Worm (Caenorhabditis elegans): ENCODE data around the gene gpa-6.

The gpa-6 gene

ce11 chrX:13143762-13144732 is 47.0 kb upstream of the gpa-6 start (continued):
- TF ChIP-seq C06A6.2 (GFP tag; conservative IDR thresholded peaks at IDR 0.05): no peak; the same call in 1 of the 2 replicates
- TF ChIP-seq Y53G8AR.9 (GFP tag; conservative IDR thresholded peaks at IDR 0.05): 0 out of 2 replicates have a peak, but pooled peaks have one; percentile 14
- TF ChIP-seq lin-35 (GFP tag; optimal IDR thresholded peaks at IDR 0.05): peak in 1 of 3 experiments; percentile 23
- TF ChIP-seq egrh-3 (GFP tag; IDR thresholded peaks at IDR 0.05): peak; percentile 90
- no peak for TF ChIP-seq T26A5.8 (tag; optimal IDR thresholded peaks at IDR 0.05)
- TF ChIP-seq madf-3 (GFP tag; IDR thresholded peaks at IDR 0.05): 0 out of 2 replicates have a peak, but pooled peaks have one; percentile 47
- TF ChIP-seq nhr-90 (tag; optimal IDR thresholded peaks at IDR 0.05): peak; percentile 13
- peak; percentile 92 for TF ChIP-seq nhr-80 (tag; optimal IDR thresholded peaks at IDR 0.05)
- no peak for TF ChIP-seq nhr-179 (tag; optimal IDR thresholded peaks at IDR 0.05)
- peak; percentile 15 for TF ChIP-seq somi-1 (GFP tag; optimal IDR thresholded peaks at IDR 0.05)
- TF ChIP-seq F23B12.7 (tag; optimal IDR thresholded peaks at IDR 0.05; ENCODE audit: insufficient read depth): peak; percentile 18
- no peak for TF ChIP-seq rec-8 (tag; optimal IDR thresholded peaks at IDR 0.05)
- TF ChIP-seq egl-44 (GFP tag; IDR thresholded peaks at IDR 0.05): no peak; the same call in 1 of the 2 replicates
- peak; percentile 46 for TF ChIP-seq K12H6.12 (tag; optimal IDR thresholded peaks at IDR 0.05)
- peak; percentile 13 for TF ChIP-seq tbp1 (GFP tag; optimal IDR thresholded peaks at IDR 0.05)
- no peak for TF ChIP-seq F57C9.4 (tag; optimal IDR thresholded peaks at IDR 0.05)
- TF ChIP-seq rpc-1 (optimal IDR thresholded peaks at IDR 0.05): no peak
- TF ChIP-seq rpc-1 (tag; optimal IDR thresholded peaks at IDR 0.05): no peak
- peak; percentile 47 for TF ChIP-seq chd-7 (tag; optimal IDR thresholded peaks at IDR 0.05)
- peak; percentile 12 for TF ChIP-seq ztf-26 (tag; optimal IDR thresholded peaks at IDR 0.05)
- peak; percentile 23 for TF ChIP-seq ceh-27 (GFP tag; optimal IDR thresholded peaks at IDR 0.05)
- TF ChIP-seq F37B4.10 (GFP tag; IDR thresholded peaks at IDR 0.05): no peak
- peak; percentile 2 for TF ChIP-seq T07F8.4 (tag; optimal IDR thresholded peaks at IDR 0.05)
- peak; percentile 16 for TF ChIP-seq madf-10 (tag; optimal IDR thresholded peaks at IDR 0.05)
- peak; percentile 80; the same call in 1 of the 2 replicates for TF ChIP-seq B0336.3 (GFP tag; IDR thresholded peaks at IDR 0.05)
- peak; percentile 45; the same call in 1 of the 2 replicates for TF ChIP-seq lir-1 (GFP tag; conservative IDR thresholded peaks at IDR 0.05)
- peak; percentile 78; the same call in 1 of the 2 replicates for TF ChIP-seq nfyb-1 (GFP tag; IDR thresholded peaks at IDR 0.05)
- TF ChIP-seq cebp-1 (GFP tag; IDR thresholded peaks at IDR 0.05): 0 out of 2 replicates have a peak, but pooled peaks have one; percentile 16
- peak; percentile 79 for TF ChIP-seq cebp-1 (tag; optimal IDR thresholded peaks at IDR 0.05)
- TF ChIP-seq lin-26 (GFP tag; IDR thresholded peaks at IDR 0.05): 0 out of 2 replicates have a peak, but pooled peaks have one; percentile 26
- no peak for TF ChIP-seq B0035.1 (tag; optimal IDR thresholded peaks at IDR 0.05)
- TF ChIP-seq lsl-1 (GFP tag; optimal IDR thresholded peaks at IDR 0.05): no peak
- TF ChIP-seq pbrm-1 (GFP tag; IDR thresholded peaks at IDR 0.05): peak; percentile 46; the same call in 1 of the 2 replicates
- no peak for TF ChIP-seq ztf-6 (GFP tag; IDR thresholded peaks at IDR 0.05)

- TF ChIP-seq aptf-2 (GFP tag; conservative IDR thresholded peaks at IDR 0.05) (peak; percentile 43; the same call in 1 of the 2 replicates), ama-1 (optimal IDR thresholded peaks at IDR 0.05) (peak; percentile 97), ama-1 (GFP tag; optimal IDR thresholded peaks at IDR 0.05) (peak in 1 of 2 experiments; percentile 63), cebp-2 (GFP tag; IDR thresholded peaks at IDR 0.05) (0 out of 2 replicates have a peak, but pooled peaks have one; percentile 43), cebp-1 (GFP tag; IDR thresholded peaks at IDR 0.05) (0 out of 2 replicates have a peak, but pooled peaks have one; percentile 60), cebp-1 (tag; optimal IDR thresholded peaks at IDR 0.05) (peak; percentile 95), Y67H2A.10 (GFP tag; conservative IDR thresholded peaks at IDR 0.05) (peak; percentile 67; the same call in 1 of the 2 replicates), ztf-22 (GFP tag; optimal IDR thresholded peaks at IDR 0.05) (peak; percentile 50), sdz-38 (tag; optimal IDR thresholded peaks at IDR 0.05) (peak; percentile 32), ZK185.1 (tag; optimal IDR thresholded peaks at IDR 0.05; ENCODE audit: poor library complexity, severe bottlenecking) (peak; percentile 76), atf-7 (tag; optimal IDR thresholded peaks at IDR 0.05) (peak; percentile 94), lsy-27 (tag; optimal IDR thresholded peaks at IDR 0.05; ENCODE audit: borderline replicate concordance, insufficient read depth) (no peak), aptf-3 (GFP tag; IDR thresholded peaks at IDR 0.05) (no peak), let-526 (GFP tag; IDR thresholded peaks at IDR 0.05) (peak; percentile 88; the same call in 1 of the 2 replicates)
Measured at ce11 chrX:13144975-13145618, 45.9 kb upstream of the gpa-6 start.
